Worm (Caenorhabditis elegans) whole organism, mixed stage, embryonic: ENCODE measurements around the gene R10E8.3.

Source experiments
- blmp-1 ChIP-seq: fragments of 150-350 bp; optimal IDR thresholded peaks from 2 replicates; lab custom pipeline; 2014; ENCODE audit warnings: missing biosample characterization, missing genetic modification characterization
- ces-1 ChIP-seq: fragments of 150-350 bp; optimal IDR thresholded peaks from 2 replicates; lab custom pipeline; 2014; ENCODE audit warnings: missing biosample characterization, missing genetic modification reagents, missing genetic modification characterization
- elt-1 ChIP-seq: sonication (generic microtip); optimal IDR thresholded peaks from 2 replicates; lab custom pipeline; 2017; ENCODE audit warnings: missing genetic modification characterization, mild to moderate bottlenecking, missing compliant biosample characterization, antibody characterized with exemption, moderate library complexity, borderline replicate concordance; ENCODE audit not compliant: insufficient read depth
- elt-3 ChIP-seq: fragments of 150-350 bp; optimal IDR thresholded peaks from 2 replicates; lab custom pipeline; 2014; ENCODE audit warnings: missing biosample characterization, missing genetic modification characterization
- ham-2 ChIP-seq: fragments of 200-800 bp; sonication (Bioruptor generic); optimal IDR thresholded peaks from 2 replicates; lab custom pipeline; 2018; ENCODE audit warnings: mild to moderate bottlenecking, missing genetic modification characterization, missing compliant biosample characterization
- lsy-2 ChIP-seq: fragments of 150-350 bp; optimal IDR thresholded peaks from 2 replicates; lab custom pipeline; 2014; ENCODE audit warnings: missing biosample characterization, missing genetic modification characterization
- nhr-237 ChIP-seq: fragments of 150-350 bp; optimal IDR thresholded peaks from 2 replicates; lab custom pipeline; 2014; ENCODE audit warnings: missing biosample characterization, missing genetic modification characterization
- nhr-28 ChIP-seq: fragments of 150-350 bp; optimal IDR thresholded peaks from 2 replicates; lab custom pipeline; 2014; ENCODE audit warnings: missing biosample characterization, missing genetic modification characterization
- nhr-76 ChIP-seq: sonication (generic microtip); optimal IDR thresholded peaks from 2 replicates; lab custom pipeline; 2017; ENCODE audit warnings: missing biosample characterization, missing genetic modification characterization
- pha-4 ChIP-seq: fragments of 150-350 bp; optimal IDR thresholded peaks from 2 replicates; lab custom pipeline; 2018; ENCODE audit warnings: missing biosample characterization, missing genetic modification reagents, missing genetic modification characterization
- snpc-4 ChIP-seq: fragments of 150-350 bp; optimal IDR thresholded peaks from 2 replicates; lab custom pipeline; 2014; ENCODE audit warnings: missing biosample characterization, missing genetic modification characterization
- tbx-8 ChIP-seq: fragments of 200-800 bp; sonication (Bioruptor generic); optimal IDR thresholded peaks from 2 replicates; lab custom pipeline; 2018; ENCODE audit warnings: mild to moderate bottlenecking, missing genetic modification characterization, moderate library complexity, missing compliant biosample characterization
- unc-62 ChIP-seq: fragments of 150-350 bp; optimal IDR thresholded peaks from 2 replicates; lab custom pipeline; 2014; ENCODE audit warnings: missing biosample characterization, missing genetic modification reagents, missing genetic modification characterization
- ztf-11 ChIP-seq: fragments of 150-350 bp; optimal IDR thresholded peaks from 2 replicates; lab custom pipeline; 2014; ENCODE audit warnings: missing biosample characterization, missing genetic modification characterization

- TF ChIP-seq nhr-28 (tag; lab: Kevin White, UChicago), result no peak
- TF ChIP-seq blmp-1 (tag; lab: Kevin White, UChicago), result no peak
- TF ChIP-seq lsy-2 (tag; lab: Kevin White, UChicago), result no peak
- TF ChIP-seq ztf-11 (tag; lab: Kevin White, UChicago), result no peak
- TF ChIP-seq ham-2 (GFP tag; lab: Kevin White, UChicago), result no peak
- TF ChIP-seq snpc-4 (tag; lab: Kevin White, UChicago), result no peak
- TF ChIP-seq nhr-237 (tag; lab: Kevin White, UChicago), result no peak
- TF ChIP-seq tbx-8, result no peak
- no peak for TF ChIP-seq nhr-76 (tag; lab: Kevin White, UChicago)
- no peak for TF ChIP-seq ces-1
- TF ChIP-seq unc-62 (GFP tag; lab: Kevin White, UChicago), result no peak
- no peak for TF ChIP-seq elt-3 (tag; lab: Kevin White, UChicago)
- no peak for TF ChIP-seq pha-4 (tag; lab: Kevin White, UChicago)
- no peak for TF ChIP-seq elt-1 (tag; lab: Kevin White, UChicago)
Observed at ce11 chrV:18280778-18281177, 44.2 kb upstream of the R10E8.3 start, which contains the start of gene Y51A2A.16.
